Worm (Caenorhabditis elegans) whole organism, young adult: ENCODE data around the gene F27B3.8.

ENCODE experiments used
- B0019.2 ChIP-seq: fragments of 200-800 bp; sonication (Bioruptor generic); conservative IDR thresholded peaks from 2 replicates; pipeline ENCODE4 v1.3.6; 2022; ENCODE audit warnings: missing genetic modification reagents, missing genetic modification characterization, missing compliant biosample characterization
- B0035.1 ChIP-seq: sonication (generic microtip); optimal IDR thresholded peaks from 2 replicates; lab custom pipeline; 2016; ENCODE audit warnings: missing genetic modification characterization, mild to moderate bottlenecking, missing compliant biosample characterization, missing genotype, missing genetic modification reagents
- B0336.3 ChIP-seq: fragments of 200-800 bp; sonication (Bioruptor generic); IDR thresholded peaks from 2 replicates; pipeline ENCODE4 v1.3.6; 2022; ENCODE audit warnings: missing genetic modification characterization, missing compliant biosample characterization
- D2030.7 ChIP-seq: fragments of 200-800 bp; sonication (Bioruptor generic); IDR thresholded peaks from 2 replicates; pipeline ENCODE4 v1.3.6; 2022; ENCODE audit warnings: missing genetic modification reagents, missing genetic modification characterization, missing compliant biosample characterization
- F37B4.10 ChIP-seq: fragments of 200-800 bp; sonication (Bioruptor generic); IDR thresholded peaks from 2 replicates; pipeline ENCODE4 v1.3.6; 2022; ENCODE audit warnings: missing genetic modification characterization, missing compliant biosample characterization
- F49E8.2 ChIP-seq: sonication (generic microtip); optimal IDR thresholded peaks from 3 replicates; lab custom pipeline; 2017; ENCODE audit warnings: missing genetic modification characterization, mild to moderate bottlenecking, missing compliant biosample characterization, antibody characterized with exemption, moderate library complexity; ENCODE audit not compliant: insufficient read depth
- F57C9.4 ChIP-seq: sonication (generic microtip); optimal IDR thresholded peaks from 2 replicates; lab custom pipeline; 2017; ENCODE audit warnings: mild to moderate bottlenecking, missing genetic modification characterization, missing compliant biosample characterization
- K12H6.12 ChIP-seq: fragments of 200-800 bp; sonication (Bioruptor generic); optimal IDR thresholded peaks from 2 replicates; lab custom pipeline; 2018; ENCODE audit warnings: mild to moderate bottlenecking, missing genetic modification characterization, missing compliant biosample characterization
- Y67H2A.10 ChIP-seq: fragments of 200-800 bp; sonication (Bioruptor generic); conservative IDR thresholded peaks from 2 replicates; pipeline ENCODE4 v1.3.6; 2022; ENCODE audit warnings: missing genetic modification reagents, missing genetic modification characterization, missing compliant biosample characterization
- ZK185.1 ChIP-seq: sonication (generic microtip); optimal IDR thresholded peaks from 2 replicates; lab custom pipeline; 2016; ENCODE audit warnings: mild to moderate bottlenecking, missing genetic modification characterization, missing compliant biosample characterization; ENCODE audit not compliant: poor library complexity, severe bottlenecking
- aptf-2 ChIP-seq: fragments of 200-800 bp; sonication (Bioruptor generic); conservative IDR thresholded peaks from 2 replicates; pipeline ENCODE4 v1.3.6; 2022; ENCODE audit warnings: missing genetic modification reagents, missing genetic modification characterization, missing compliant biosample characterization
- attf-5 ChIP-seq: fragments of 200-800 bp; sonication (Bioruptor generic); optimal IDR thresholded peaks from 2 replicates; lab custom pipeline; 2018; ENCODE audit warnings: mild to moderate bottlenecking, missing genetic modification characterization, missing compliant biosample characterization
- bed-1 ChIP-seq: fragments of 200-800 bp; sonication (Bioruptor generic); IDR thresholded peaks from 2 replicates; pipeline ENCODE4 v1.3.6; 2022; ENCODE audit warnings: missing genetic modification reagents, missing genetic modification characterization, missing compliant biosample characterization
- ceh-100 ChIP-seq: fragments of 200-800 bp; sonication (Bioruptor generic); IDR thresholded peaks from 2 replicates; pipeline ENCODE4 v1.3.6; 2022; ENCODE audit warnings: missing genetic modification reagents, missing genetic modification characterization, missing compliant biosample characterization
- ceh-58 ChIP-seq: fragments of 200-800 bp; sonication (Bioruptor generic); IDR thresholded peaks from 2 replicates; pipeline ENCODE4 v1.3.6; 2022; ENCODE audit warnings: missing genetic modification characterization, missing compliant biosample characterization
- ceh-79 ChIP-seq: sonication (generic microtip); optimal IDR thresholded peaks from 2 replicates; lab custom pipeline; 2017; ENCODE audit warnings: mild to moderate bottlenecking, missing genetic modification characterization, missing compliant biosample characterization
- dpl-1 ChIP-seq: fragments of 150-350 bp; optimal IDR thresholded peaks from 2 replicates; lab custom pipeline; 2014; ENCODE audit warnings: missing biosample characterization, missing genetic modification reagents, missing genetic modification characterization
- egl-18 ChIP-seq: fragments of 200-800 bp; sonication (Bioruptor generic); IDR thresholded peaks from 2 replicates; pipeline ENCODE4 v1.3.6; 2022; ENCODE audit warnings: missing genetic modification reagents, missing genetic modification characterization, missing compliant biosample characterization
- egl-44 ChIP-seq: fragments of 200-800 bp; sonication (Bioruptor generic); IDR thresholded peaks from 2 replicates; pipeline ENCODE4 v1.3.6; 2022; ENCODE audit warnings: missing genetic modification reagents, missing genetic modification characterization, missing compliant biosample characterization
- gei-17 ChIP-seq: fragments of 200-800 bp; sonication (Bioruptor generic); optimal IDR thresholded peaks from 2 replicates; lab custom pipeline; 2018; ENCODE audit warnings: mild to moderate bottlenecking, missing genetic modification characterization, missing compliant biosample characterization
- hlh-26 ChIP-seq: fragments of 200-800 bp; sonication (Bioruptor generic); conservative IDR thresholded peaks from 2 replicates; pipeline ENCODE4 v1.3.6; 2022; ENCODE audit warnings: missing genetic modification reagents, missing genetic modification characterization, missing compliant biosample characterization
- hmg-1.2 ChIP-seq: fragments of 200-800 bp; sonication (Bioruptor generic); IDR thresholded peaks from 2 replicates; pipeline ENCODE4 v1.3.6; 2022; ENCODE audit warnings: missing genetic modification reagents, missing genetic modification characterization, missing compliant biosample characterization
- lin-26 ChIP-seq: fragments of 200-800 bp; sonication (Bioruptor generic); IDR thresholded peaks from 2 replicates; pipeline ENCODE4 v1.3.6; 2022; ENCODE audit warnings: missing genetic modification reagents, missing genetic modification characterization, missing compliant biosample characterization
- lin-40 ChIP-seq: sonication (generic microtip); optimal IDR thresholded peaks from 2 replicates; lab custom pipeline; 2016; ENCODE audit warnings: missing genetic modification characterization, mild to moderate bottlenecking, missing compliant biosample characterization, missing genotype, missing genetic modification reagents
- lir-1 ChIP-seq: fragments of 200-800 bp; sonication (Bioruptor generic); conservative IDR thresholded peaks from 2 replicates; pipeline ENCODE4 v1.3.6; 2022; ENCODE audit warnings: missing genetic modification reagents, missing genetic modification characterization, missing compliant biosample characterization
- lsl-1 ChIP-seq: fragments of 200-800 bp; sonication (Bioruptor generic); optimal IDR thresholded peaks from 2 replicates; lab custom pipeline; 2018; ENCODE audit warnings: mild to moderate bottlenecking, missing genetic modification characterization, moderate library complexity, missing compliant biosample characterization
- mes-4 ChIP-seq: sonication (generic microtip); optimal IDR thresholded peaks from 2 replicates; lab custom pipeline; 2016; ENCODE audit warnings: missing genotype, missing genetic modification characterization, missing compliant biosample characterization
- nfya-1 ChIP-seq: sonication (generic microtip); optimal IDR thresholded peaks from 2 replicates; lab custom pipeline; 2017; ENCODE audit warnings: antibody characterized with exemption, missing compliant biosample characterization, missing genetic modification characterization, borderline replicate concordance; ENCODE audit not compliant: insufficient read depth
- nfya-2 ChIP-seq: fragments of 200-800 bp; sonication (Bioruptor generic); IDR thresholded peaks from 2 replicates; pipeline ENCODE4 v1.3.6; 2022; ENCODE audit warnings: missing genetic modification reagents, missing genetic modification characterization, missing compliant biosample characterization
- nhr-27 ChIP-seq: fragments of 200-800 bp; sonication (Bioruptor generic); optimal IDR thresholded peaks from 2 replicates; lab custom pipeline; 2018; ENCODE audit warnings: mild to moderate bottlenecking, missing genetic modification characterization, moderate library complexity, missing compliant biosample characterization
- pbrm-1 ChIP-seq: fragments of 200-800 bp; sonication (Bioruptor generic); IDR thresholded peaks from 2 replicates; pipeline ENCODE4 v1.3.6; 2022; ENCODE audit warnings: missing genetic modification reagents, missing genetic modification characterization, missing compliant biosample characterization
- pha-4 ChIP-seq: fragments of 150-350 bp; sonication (generic microtip); optimal IDR thresholded peaks from 2 replicates; lab custom pipeline; 2014; ENCODE audit warnings: missing biosample characterization, missing genetic modification reagents, missing genetic modification characterization
- rcor-1 ChIP-seq: fragments of 200-800 bp; sonication (Bioruptor generic); IDR thresholded peaks from 2 replicates; pipeline ENCODE4 v1.3.6; 2022; ENCODE audit warnings: missing genetic modification reagents, missing genetic modification characterization, missing compliant biosample characterization
- rec-8 ChIP-seq, 2 experiments: sonication (generic microtip); optimal IDR thresholded peaks; 2 replicates each; lab custom pipeline; 2016; ENCODE audit warnings: mild to moderate bottlenecking in 2 of 2, missing genetic modification characterization in 2 of 2, missing genetic modification reagents in 2 of 2, missing genotype in 2 of 2, missing biosample characterization in 1 of 2, missing compliant biosample characterization in 1 of 2, moderate library complexity in 1 of 2
- snpc-1.3 ChIP-seq: sonication (generic microtip); optimal IDR thresholded peaks from 2 replicates; lab custom pipeline; 2017; ENCODE audit warnings: missing genetic modification characterization, mild to moderate bottlenecking, missing compliant biosample characterization, antibody characterized with exemption, moderate library complexity, missing genotype, missing genetic modification reagents; ENCODE audit not compliant: insufficient read depth
- somi-1 ChIP-seq: fragments of 200-800 bp; sonication (Bioruptor generic); optimal IDR thresholded peaks from 2 replicates; lab custom pipeline; 2018; ENCODE audit warnings: mild to moderate bottlenecking, missing genetic modification characterization, missing compliant biosample characterization
- tbx-9 ChIP-seq: sonication (generic microtip); optimal IDR thresholded peaks from 2 replicates; lab custom pipeline; 2016; ENCODE audit warnings: borderline replicate concordance, missing genetic modification characterization, inconsistent platforms, missing compliant biosample characterization
- xnd-1 ChIP-seq: sonication (generic microtip); optimal IDR thresholded peaks from 2 replicates; lab custom pipeline; 2016; ENCODE audit warnings: missing genotype, missing genetic modification reagents, missing genetic modification characterization, missing compliant biosample characterization
- ztf-25 ChIP-seq: fragments of 200-800 bp; sonication (Bioruptor generic); IDR thresholded peaks from 2 replicates; pipeline ENCODE4 v1.3.6; 2022; ENCODE audit warnings: missing genetic modification reagents, missing genetic modification characterization, missing compliant biosample characterization

The F27B3.8 gene

DNA sequence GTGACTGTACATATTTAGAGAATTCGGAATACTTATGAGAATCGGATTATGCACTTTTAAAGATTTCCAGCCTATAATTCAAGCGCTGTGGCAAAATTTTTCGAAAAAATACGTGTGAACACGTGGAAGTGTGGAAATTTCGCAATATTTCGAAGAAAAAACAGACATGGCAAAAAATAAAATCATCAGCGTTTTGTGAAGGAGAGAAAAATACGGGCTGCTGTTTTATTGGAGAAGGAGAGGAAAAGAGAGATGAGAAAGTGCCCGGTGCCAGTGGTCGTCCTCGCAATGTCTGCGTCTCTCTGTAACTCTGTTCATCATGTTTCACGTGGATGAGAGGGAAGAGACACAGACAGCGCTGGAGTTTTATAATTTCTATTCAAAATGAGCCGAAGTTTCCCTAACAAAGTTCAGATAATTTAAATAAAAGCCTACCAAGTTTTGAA, 26.5 kb downstream of the F27B3.8 start (continued):
- TF ChIP-seq gei-17 (GFP tag; lab: Kevin White, UChicago) (peak; percentile 56), tbx-9 (tag; lab: Kevin White, UChicago) (no peak), pbrm-1 (peak; percentile 74), ceh-79 (tag; lab: Kevin White, UChicago) (peak; percentile 53), mes-4 (tag; lab: Kevin White, UChicago) (no peak), B0019.2 (GFP tag; lab: Robert Waterston, UW) (no peak), B0035.1 (peak; percentile 82), lin-26 (GFP tag; lab: Robert Waterston, UW) (peak; percentile 70), attf-5 (GFP tag; lab: Kevin White, UChicago) (peak; percentile 92), F49E8.2 (tag; lab: Kevin White, UChicago) (peak; percentile 71), dpl-1 (peak; percentile 13), ceh-58 (GFP tag; lab: Robert Waterston, UW) (no peak), rec-8 (tag; optimal IDR thresholded peaks at IDR 0.05; lab: Kevin White, UChicago) (peak in 1 of 2 experiments; percentile 59), ztf-25 (no peak), lir-1 (GFP tag; lab: Robert Waterston, UW) (no peak), rcor-1 (GFP tag; lab: Robert Waterston, UW) (peak; percentile 70), F37B4.10 (GFP tag; lab: Robert Waterston, UW) (no peak), ZK185.1 (peak; percentile 63), lsl-1 (GFP tag; lab: Kevin White, UChicago) (peak; percentile 27), Y67H2A.10 (no peak), D2030.7 (GFP tag; lab: Robert Waterston, UW) (no peak), F57C9.4 (tag; lab: Kevin White, UChicago) (peak; percentile 86), B0336.3 (peak; percentile 90), K12H6.12 (tag; lab: Kevin White, UChicago) (peak; percentile 78), nfya-2 (GFP tag; lab: Robert Waterston, UW) (no peak), hlh-26 (no peak), lin-40 (tag; lab: Kevin White, UChicago) (peak; percentile 72), nfya-1 (tag; lab: Kevin White, UChicago) (no peak), snpc-1.3 (tag; lab: Kevin White, UChicago) (peak; percentile 20), aptf-2 (GFP tag; lab: Robert Waterston, UW) (no peak)
- TF ChIP-seq, all 124 proteins: peak for 74

DNA sequence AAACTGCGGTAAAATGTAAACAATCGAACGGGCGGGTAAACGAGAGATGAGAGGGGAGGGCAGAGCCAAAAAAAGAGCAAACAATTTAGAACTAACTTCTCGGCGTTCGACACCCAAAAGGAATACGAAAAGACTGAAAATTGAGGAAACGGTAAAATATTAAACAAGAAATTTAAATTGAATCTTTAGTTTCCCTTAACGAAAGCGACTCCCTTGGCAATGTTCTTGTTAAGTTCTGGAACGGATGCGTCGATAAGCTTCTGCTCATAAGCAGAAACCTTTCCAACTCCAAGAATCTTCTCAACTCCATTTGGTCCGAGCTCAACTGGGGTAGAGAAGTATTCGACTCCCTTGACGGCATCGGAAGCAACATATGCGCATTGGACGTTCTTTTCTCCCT, 27.1 kb downstream of the F27B3.8 start:
- TF ChIP-seq egl-18 (GFP tag; lab: Robert Waterston, UW): no peak
- TF ChIP-seq xnd-1: no peak
- TF ChIP-seq B0035.1: no peak
- TF ChIP-seq ceh-100 (GFP tag; lab: Robert Waterston, UW): no peak
- TF ChIP-seq somi-1: no peak
- no peak for TF ChIP-seq Y67H2A.10
- TF ChIP-seq bed-1 (GFP tag; lab: Robert Waterston, UW): no peak
- no peak for TF ChIP-seq pha-4 (tag; lab: Kevin White, UChicago)
- TF ChIP-seq nfya-2 (GFP tag; lab: Robert Waterston, UW): no peak
- no peak for TF ChIP-seq nhr-27 (tag; lab: Kevin White, UChicago)
- TF ChIP-seq hmg-1.2 (GFP tag; lab: Robert Waterston, UW): no peak
- TF ChIP-seq egl-44: no peak
- TF ChIP-seq, all 124 proteins: peak for 0
